Worm (Caenorhabditis elegans) whole organism, L1 larva: Measurements from ENCODE around the gene F25F2.1.

Experiments
- blmp-1 ChIP-seq: fragments of 150-350 bp; optimal IDR thresholded peaks from 2 replicates; lab custom pipeline; 2014; ENCODE audit warnings: missing biosample characterization, missing genetic modification characterization
- hpl-2 ChIP-seq: fragments of 150-350 bp; optimal IDR thresholded peaks from 2 replicates; lab custom pipeline; 2014; ENCODE audit warnings: missing biosample characterization, missing genetic modification reagents, missing genetic modification characterization
- lin-13 ChIP-seq: fragments of 150-350 bp; optimal IDR thresholded peaks from 2 replicates; lab custom pipeline; 2014; ENCODE audit warnings: missing biosample characterization, missing genetic modification reagents, missing genetic modification characterization
- sup-37 ChIP-seq: fragments of 200-800 bp; sonication (Bioruptor generic); optimal IDR thresholded peaks from 2 replicates; lab custom pipeline; 2018; ENCODE audit warnings: mild to moderate bottlenecking, missing genetic modification characterization, missing compliant biosample characterization

DNA sequence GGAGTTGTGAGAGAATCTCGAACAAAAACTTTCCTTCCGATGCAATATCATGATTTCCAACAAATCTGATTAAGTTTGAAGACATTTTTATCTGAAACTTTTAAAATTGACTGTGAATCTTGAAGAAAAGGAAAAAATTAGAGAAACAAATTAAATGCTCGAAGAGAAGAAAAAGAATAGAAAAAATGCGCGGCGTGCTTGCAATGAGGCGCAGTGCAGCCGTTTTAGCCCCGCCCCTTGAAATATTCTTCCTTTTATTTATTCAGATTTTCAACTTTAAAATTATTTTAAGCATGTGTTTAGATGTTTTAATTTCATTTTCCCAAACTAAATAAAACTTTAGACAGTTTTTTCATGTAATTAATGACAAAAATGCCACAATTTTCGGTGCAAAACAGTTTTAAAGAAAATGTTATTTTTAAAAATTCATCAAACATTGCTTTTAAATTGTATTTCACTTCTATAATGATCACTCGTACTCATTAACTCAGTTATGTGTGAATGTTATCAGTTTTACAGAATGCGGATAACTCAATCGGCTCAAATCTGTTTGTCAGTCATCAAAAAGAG lies 33.8 kb downstream of the F25F2.1 start, which contains the start of the genes mrps-34 and cisd-3.1:
- TF ChIP-seq sup-37 (GFP tag; lab: Kevin White, UChicago) (no peak), lin-13 (no peak), hpl-2 (GFP tag; lab: Kevin White, UChicago) (no peak), blmp-1 (tag; lab: Kevin White, UChicago) (no peak)
